Worm (Caenorhabditis elegans): Measurements from ENCODE around the gene dlc-5.

The dlc-5 gene

ce11 chrIV:6416553-6416952 is 21.5 kb upstream of the dlc-5 start, which contains the start of gene Y73B6BL.22:
Gene Y73B6BL.22, minus strand, starts transcription at chrIV:6416653.
- TF ChIP-seq ahr-1 (tag; optimal IDR thresholded peaks at IDR 0.05) (no peak), pat-9 (tag; optimal IDR thresholded peaks at IDR 0.05) (no peak), ceh-18 (tag; optimal IDR thresholded peaks at IDR 0.05) (no peak), ceh-9 (tag; optimal IDR thresholded peaks at IDR 0.05) (no peak), npax-4 (tag; optimal IDR thresholded peaks at IDR 0.05) (no peak), ceh-48 (tag; optimal IDR thresholded peaks at IDR 0.05) (no peak), mec-3 (tag; optimal IDR thresholded peaks at IDR 0.05; ENCODE audit: borderline replicate concordance) (no peak), Y22D7AL.16 (tag; optimal IDR thresholded peaks at IDR 0.05) (no peak), K09A11.1 (tag; optimal IDR thresholded peaks at IDR 0.05; ENCODE audit: insufficient read depth) (no peak), pros-1 (tag; optimal IDR thresholded peaks at IDR 0.05) (no peak), nhr-232 (tag; optimal IDR thresholded peaks at IDR 0.05) (no peak), che-1 (tag; optimal IDR thresholded peaks at IDR 0.05) (no peak), elt-4 (tag; optimal IDR thresholded peaks at IDR 0.05) (no peak), C38D4.7 (GFP tag; optimal IDR thresholded peaks at IDR 0.05) (no peak)

DNA sequence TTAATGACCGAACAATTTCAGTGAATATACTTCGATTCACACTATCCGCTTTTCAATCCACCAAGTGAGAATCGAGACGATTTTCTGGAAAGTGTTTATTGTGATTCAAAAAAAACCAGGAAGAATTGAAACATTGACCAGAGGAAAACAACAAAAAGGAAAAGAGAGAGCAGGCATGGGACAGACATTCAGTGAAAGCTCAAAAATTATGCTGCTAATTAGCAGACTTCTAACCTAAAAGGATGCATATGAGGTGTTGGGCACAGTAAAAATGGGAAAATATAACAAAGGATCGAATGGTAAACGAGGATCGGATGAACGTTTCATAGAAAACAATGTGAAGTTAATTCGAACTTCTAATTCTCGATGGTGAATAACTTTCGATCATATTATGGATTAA is 20.4 kb upstream of the dlc-5 start:
- TF ChIP-seq unc-86 (tag; optimal IDR thresholded peaks at IDR 0.05): no peak
- TF ChIP-seq pat-9 (tag; optimal IDR thresholded peaks at IDR 0.05): no peak
- no peak for TF ChIP-seq sdc-2 (tag; optimal IDR thresholded peaks at IDR 0.05)
- TF ChIP-seq dmd-4 (tag; optimal IDR thresholded peaks at IDR 0.05; ENCODE audit: borderline replicate concordance): no peak
- no peak for TF ChIP-seq nhr-11 (tag; optimal IDR thresholded peaks at IDR 0.05)
- TF ChIP-seq hlh-30 (tag; optimal IDR thresholded peaks at IDR 0.05; ENCODE audit: insufficient read depth): no peak
- no peak for TF ChIP-seq ztf-16 (tag; optimal IDR thresholded peaks at IDR 0.05)

- TF ChIP-seq pax-1 (tag; optimal IDR thresholded peaks at IDR 0.05) (no peak), lim-6 (tag; optimal IDR thresholded peaks at IDR 0.05) (no peak), unc-86 (tag; optimal IDR thresholded peaks at IDR 0.05) (no peak), ahr-1 (tag; optimal IDR thresholded peaks at IDR 0.05) (no peak), unc-3 (GFP tag; conservative IDR thresholded peaks at IDR 0.05) (no peak), unc-3 (tag; optimal IDR thresholded peaks at IDR 0.05) (no peak), ztf-16 (tag; optimal IDR thresholded peaks at IDR 0.05) (no peak), madf-2 (tag; optimal IDR thresholded peaks at IDR 0.05) (no peak), elt-2 (tag; optimal IDR thresholded peaks at IDR 0.05) (no peak), rnt-1 (tag; optimal IDR thresholded peaks at IDR 0.05) (no peak), sdc-2 (tag; optimal IDR thresholded peaks at IDR 0.05) (no peak), pha-2 (tag; optimal IDR thresholded peaks at IDR 0.05) (no peak)
These were observed 18.9 kb upstream of the dlc-5 start, which contains the start of the genes Y73B6BL.23 and htp-2 for ce11 chrIV:6419031-6419582. Gene Y73B6BL.23, minus strand, starts transcription at chrIV:6419081. Gene htp-2, plus strand, starts transcription at chrIV:6419522.

DNA sequence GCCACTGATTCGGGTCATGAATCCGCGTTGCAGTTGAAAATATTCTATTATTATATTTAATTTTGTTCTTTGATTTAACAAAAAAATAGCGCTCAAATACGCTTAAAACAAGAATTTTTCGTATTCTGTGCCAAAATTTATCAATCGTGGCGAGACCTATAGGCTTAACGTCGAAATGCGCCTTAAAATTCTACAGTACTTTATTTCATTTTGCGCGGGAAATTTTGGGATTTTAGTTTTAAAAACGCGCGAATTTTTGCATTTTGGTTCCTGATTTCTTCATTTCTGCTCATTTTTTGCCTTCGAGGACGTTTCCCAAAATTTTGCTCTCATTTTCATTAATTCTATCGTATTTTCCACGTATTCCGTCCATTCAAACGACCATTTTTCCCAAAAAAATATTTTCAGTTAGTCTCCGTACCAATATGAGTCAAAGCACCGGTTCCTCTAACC is 16.8 kb upstream of the dlc-5 start, which contains the start of gene puf-11:
puf-11 (plus strand) TSS at position 403 of the 453 bp plus-strand sequence.
- TF ChIP-seq ceh-18 (tag; optimal IDR thresholded peaks at IDR 0.05) (no peak), npax-4 (tag; optimal IDR thresholded peaks at IDR 0.05) (no peak), unc-3 (GFP tag; conservative IDR thresholded peaks at IDR 0.05) (no peak), unc-3 (tag; optimal IDR thresholded peaks at IDR 0.05) (no peak), ref-2 (tag; optimal IDR thresholded peaks at IDR 0.05) (no peak), pax-1 (tag; optimal IDR thresholded peaks at IDR 0.05) (no peak), ceh-22 (tag; optimal IDR thresholded peaks at IDR 0.05) (no peak), pha-2 (tag; optimal IDR thresholded peaks at IDR 0.05) (no peak), elt-4 (tag; optimal IDR thresholded peaks at IDR 0.05) (no peak), sox-2 (GFP tag; IDR thresholded peaks at IDR 0.05) (no peak), syd-9 (tag; optimal IDR thresholded peaks at IDR 0.05) (no peak)

- no peak for TF ChIP-seq lin-11 (tag; optimal IDR thresholded peaks at IDR 0.05)
- no peak for TF ChIP-seq hlh-6 (tag; optimal IDR thresholded peaks at IDR 0.05)
- TF ChIP-seq ceh-19 (GFP tag; optimal IDR thresholded peaks at IDR 0.05): no peak
- TF ChIP-seq eyg-1 (tag; optimal IDR thresholded peaks at IDR 0.05): no peak
- TF ChIP-seq unc-3 (GFP tag; conservative IDR thresholded peaks at IDR 0.05): no peak
- no peak for TF ChIP-seq unc-3 (tag; optimal IDR thresholded peaks at IDR 0.05)
- no peak for TF ChIP-seq tbx-2 (tag; optimal IDR thresholded peaks at IDR 0.05)
- TF ChIP-seq pros-1 (tag; optimal IDR thresholded peaks at IDR 0.05): no peak
- TF ChIP-seq ceh-18 (tag; optimal IDR thresholded peaks at IDR 0.05): no peak
- no peak for TF ChIP-seq ceh-31 (tag; optimal IDR thresholded peaks at IDR 0.05)
These were observed 11.8 kb upstream of the dlc-5 start, which contains the start of gene acp-6 for ce11 chrIV:6426089-6426715. Gene acp-6, minus strand, starts transcription at chrIV:6426139.

All from whole organism, late embryonic.